Fruit fly (Drosophila melanogaster) whole organism, wandering third instar larva: ENCODE data around the gene CG42740.

Experiments
- CG32264 ChIP-seq: fragments of 200-800 bp; sonication (Bioruptor generic); optimal IDR thresholded peaks from 2 replicates; lab custom pipeline; 2016; ENCODE audit warnings: missing biosample characterization, missing genetic modification characterization
- GATAd ChIP-seq: sonication (Bioruptor generic); optimal IDR thresholded peaks from 2 replicates; lab custom pipeline; 2016; ENCODE audit warnings: missing biosample characterization, missing genetic modification characterization
- Sp1 ChIP-seq: fragments of 200-800 bp; sonication (Bioruptor generic); optimal IDR thresholded peaks from 3 replicates; lab custom pipeline; 2019; ENCODE audit warnings: missing biosample characterization, mild to moderate bottlenecking, missing genetic modification characterization, moderate library complexity
- br ChIP-seq: fragments of 200-800 bp; sonication (Bioruptor generic); optimal IDR thresholded peaks from 2 replicates; lab custom pipeline; 2016; ENCODE audit warnings: missing biosample characterization, missing genetic modification characterization
- brk ChIP-seq: fragments of 200-800 bp; sonication (Bioruptor generic); optimal IDR thresholded peaks from 2 replicates; lab custom pipeline; 2016; ENCODE audit warnings: missing biosample characterization, mild to moderate bottlenecking, missing genetic modification characterization
- fru ChIP-seq: fragments of 200-800 bp; sonication (Bioruptor generic); optimal IDR thresholded peaks from 3 replicates; lab custom pipeline; 2016; ENCODE audit warnings: missing biosample characterization, mild to moderate bottlenecking, missing genetic modification characterization
- jim ChIP-seq: fragments of 175-275, 200-325 bp; sonication (Bioruptor generic); optimal IDR thresholded peaks from 2 replicates; lab custom pipeline; 2016; ENCODE audit warnings: missing biosample characterization, mild to moderate bottlenecking, missing genetic modification characterization
- usp ChIP-seq: fragments of >200 bp; optimal IDR thresholded peaks from 2 replicates; lab custom pipeline; 2017; ENCODE audit warnings: missing biosample characterization, missing genetic modification characterization

- TF ChIP-seq jim (GFP tag; lab: Kevin White, UChicago) (no peak), CG32264 (GFP tag; lab: Kevin White, UChicago) (no peak), usp (GFP tag; lab: Kevin White, UChicago) (no peak), br (GFP tag; lab: Kevin White, UChicago) (no peak), fru (GFP tag; lab: Kevin White, UChicago) (no peak), Sp1 (GFP tag; lab: Kevin White, UChicago) (no peak), GATAd (GFP tag; lab: Kevin White, UChicago) (no peak), brk (no peak)
Observed at dm6 chr3R:30450690-30451343, 28.0 kb upstream of the CG42740 start.
